Fruit fly (Drosophila melanogaster): ENCODE data around the gene aub.

Gene aub

dm6 chr2L:11037583-11038517 is 36.6 kb upstream of the aub start (continued):
- TF ChIP-seq CG4707 (GFP tag; optimal IDR thresholded peaks at IDR 0.05) = no peak
- no peak for TF ChIP-seq toy (GFP tag; IDR thresholded peaks at IDR 0.05)
- no peak for TF ChIP-seq Adf1 (GFP tag; IDR thresholded peaks at IDR 0.05)
- peak; percentile 27; the same call in 2 of the 3 replicates for TF ChIP-seq croc (GFP tag; conservative IDR thresholded peaks at IDR 0.05)
- TF ChIP-seq CG18476 (GFP tag; optimal IDR thresholded peaks at IDR 0.05) = no peak
- TF ChIP-seq HLH4C (GFP tag; IDR thresholded peaks at IDR 0.05; ENCODE audit: partially characterized antibody) = no peak
- no peak; the same call in none of the 2 replicates for TF ChIP-seq CG32772 (GFP tag; IDR thresholded peaks at IDR 0.05)
- no peak for TF ChIP-seq Hmx (GFP tag; optimal IDR thresholded peaks at IDR 0.05)
- 0 out of 2 replicates have a peak, but pooled peaks have one; percentile 27 for TF ChIP-seq sob (GFP tag; IDR thresholded peaks at IDR 0.05)
- TF ChIP-seq Gug (GFP tag; IDR thresholded peaks at IDR 0.05) = no peak; the same call in 3 of the 4 replicates
- TF ChIP-seq aop (GFP tag; IDR thresholded peaks at IDR 0.05) = no peak
- no peak for TF ChIP-seq Atf3 (GFP tag; optimal IDR thresholded peaks at IDR 0.05)
- TF ChIP-seq sisA (GFP tag; IDR thresholded peaks at IDR 0.05) = peak; percentile 34; the same call in 1 of the 2 replicates
- TF ChIP-seq en (GFP tag; optimal IDR thresholded peaks at IDR 0.05) = no peak
- TF ChIP-seq Antp (GFP tag; optimal IDR thresholded peaks at IDR 0.05) = peak; percentile 7
- TF ChIP-seq MTF-1 (GFP tag; optimal IDR thresholded peaks at IDR 0.05; ENCODE audit: borderline replicate concordance) = no peak
- peak; percentile 57 for TF ChIP-seq Vsx1 (GFP tag; optimal IDR thresholded peaks at IDR 0.05)
- no peak for TF ChIP-seq CG3995 (GFP tag; optimal IDR thresholded peaks at IDR 0.05)
- TF ChIP-seq CG32767 (GFP tag; IDR thresholded peaks at IDR 0.05) = peak; percentile 48; the same call in 1 of the 2 replicates
- TF ChIP-seq eyg (GFP tag; optimal IDR thresholded peaks at IDR 0.05) = no peak
- no peak for TF ChIP-seq CG7357 (GFP tag; IDR thresholded peaks at IDR 0.05)
- no peak for TF ChIP-seq slp2 (GFP tag; optimal IDR thresholded peaks at IDR 0.05)
- TF ChIP-seq CG2116 (GFP tag; optimal IDR thresholded peaks at IDR 0.05) = peak; percentile 5
- TF ChIP-seq Dll (GFP tag; IDR thresholded peaks at IDR 0.05; ENCODE audit: partially characterized antibody) = no peak
- no peak for TF ChIP-seq CG10959 (GFP tag; IDR thresholded peaks at IDR 0.05)
- TF ChIP-seq zfh2 (GFP tag; optimal IDR thresholded peaks at IDR 0.05) = peak; percentile 15
- peak; percentile 15 for TF ChIP-seq Spps (tag; optimal IDR thresholded peaks at IDR 0.05)
- TF ChIP-seq CG17568 (GFP tag; optimal IDR thresholded peaks at IDR 0.05) = peak; percentile 9
- TF ChIP-seq onecut (GFP tag; IDR thresholded peaks at IDR 0.05) = no peak
- TF ChIP-seq CG14710 (tag; optimal IDR thresholded peaks at IDR 0.05) = peak; percentile 22
- TF ChIP-seq da (GFP tag; optimal IDR thresholded peaks at IDR 0.05) = no peak
- TF ChIP-seq gt (GFP tag; IDR thresholded peaks at IDR 0.05) = no peak
- 0 out of 2 replicates have a peak, but pooled peaks have one; percentile 18 for TF ChIP-seq sim (GFP tag; IDR thresholded peaks at IDR 0.05)
- no peak for TF ChIP-seq CG4617 (GFP tag; optimal IDR thresholded peaks at IDR 0.05; ENCODE audit: borderline replicate concordance)
- TF ChIP-seq so (GFP tag; IDR thresholded peaks at IDR 0.05) = 0 out of 3 replicates have a peak, but pooled peaks have one; percentile 15
- TF ChIP-seq jumu (GFP tag; optimal IDR thresholded peaks at IDR 0.05) = no peak
- TF ChIP-seq Dref (GFP tag; IDR thresholded peaks at IDR 0.05) = no peak
- peak; percentile 16; the same call in 1 of the 3 replicates for TF ChIP-seq H15 (GFP tag; IDR thresholded peaks at IDR 0.05)
- TF ChIP-seq klu (GFP tag; IDR thresholded peaks at IDR 0.05) = peak; percentile 47; the same call in 1 of the 2 replicates
- TF ChIP-seq Hsf (GFP tag; optimal IDR thresholded peaks at IDR 0.05) = peak; percentile 61
- no peak for TF ChIP-seq pan (optimal IDR thresholded peaks at IDR 0.05)
- no peak for TF ChIP-seq pan (GFP tag; optimal IDR thresholded peaks at IDR 0.05 in 1 of 2, IDR thresholded peaks at IDR 0.05 in 1 of 2)
- TF ChIP-seq CG8290 (GFP tag; optimal IDR thresholded peaks at IDR 0.05) = peak; percentile 14
- TF ChIP-seq CG8290 (tag; optimal IDR thresholded peaks at IDR 0.05) = peak in 1 of 2 experiments; percentile 16
- TF ChIP-seq tgo (GFP tag; IDR thresholded peaks at IDR 0.05) = peak; percentile 39; the same call in 2 of the 3 replicates
- 0 out of 3 replicates have a peak, but pooled peaks have one; percentile 45 for TF ChIP-seq ci (GFP tag; IDR thresholded peaks at IDR 0.05)
- no peak for TF ChIP-seq CG15696 (tag; optimal IDR thresholded peaks at IDR 0.05)
- no peak for TF ChIP-seq tna (GFP tag; IDR thresholded peaks at IDR 0.05; ENCODE audit: partially characterized antibody)
- TF ChIP-seq CG10321 (GFP tag; IDR thresholded peaks at IDR 0.05) = 0 out of 2 replicates have a peak, but pooled peaks have one; percentile 22
- TF ChIP-seq CG8478 (optimal IDR thresholded peaks at IDR 0.05) = peak; percentile 43

Measured in whole organism, embryonic.